Fruit fly (Drosophila melanogaster) whole organism, embryonic: ENCODE measurements around the gene Dpm3.
A peak's percentile ranks its signal among the peaks of the same experiment; 100 is the strongest.

Experiments
- CG10209 ChIP-seq: fragments of 200-800 bp; sonication (Bioruptor generic); optimal IDR thresholded peaks from 3 replicates; lab custom pipeline; 2017; ENCODE audit warnings: missing biosample characterization, mild to moderate bottlenecking, missing genetic modification characterization, missing genetic modification reagents
- CG12155 ChIP-seq: fragments of 200-800 bp; sonication (Bioruptor generic); optimal IDR thresholded peaks from 3 replicates; lab custom pipeline; 2016; ENCODE audit warnings: missing biosample characterization, missing genetic modification characterization
- CG13424 ChIP-seq: fragments of 200-800 bp; sonication (Bioruptor generic); optimal IDR thresholded peaks from 2 replicates; lab custom pipeline; 2019; ENCODE audit warnings: missing biosample characterization, mild to moderate bottlenecking, missing genetic modification characterization, moderate library complexity
- CG14860 ChIP-seq: fragments of 200-800 bp; sonication (Bioruptor generic); IDR thresholded peaks from 3 replicates; pipeline ENCODE4 v1.3.6; 2022; ENCODE audit warnings: missing biosample characterization, missing genetic modification characterization; ENCODE audit not compliant: partially characterized antibody
- CG15514 ChIP-seq: fragments of 200-800 bp; sonication (Bioruptor generic); optimal IDR thresholded peaks from 3 replicates; lab custom pipeline; 2017; ENCODE audit warnings: missing biosample characterization, missing genetic modification characterization, mild to moderate bottlenecking, moderate library complexity, missing genetic modification reagents
- CG17359 ChIP-seq: fragments of 200-800 bp; sonication (Bioruptor generic); optimal IDR thresholded peaks from 3 replicates; lab custom pipeline; 2018; ENCODE audit warnings: missing biosample characterization, mild to moderate bottlenecking, missing genetic modification characterization, moderate library complexity
- CG18599 ChIP-seq: fragments of 200-800 bp; sonication (Bioruptor generic); optimal IDR thresholded peaks from 3 replicates; lab custom pipeline; 2017; ENCODE audit warnings: missing biosample characterization, missing genetic modification characterization, mild to moderate bottlenecking, moderate library complexity, missing genetic modification reagents
- CG18764 ChIP-seq: fragments of 200-800 bp; sonication (Bioruptor generic); optimal IDR thresholded peaks from 3 replicates; lab custom pipeline; 2016; ENCODE audit warnings: missing biosample characterization, missing genetic modification characterization
- CG2712 ChIP-seq: fragments of 200-800 bp; optimal IDR thresholded peaks from 3 replicates; lab custom pipeline; 2019; ENCODE audit warnings: missing biosample characterization, mild to moderate bottlenecking, missing genetic modification characterization, moderate library complexity
- CG32532 ChIP-seq: fragments of 200-800 bp; sonication (Bioruptor generic); IDR thresholded peaks from 2 replicates; pipeline ENCODE4 v1.3.6; 2022; ENCODE audit warnings: missing biosample characterization, missing genetic modification characterization
- CG4282 ChIP-seq: fragments of 200-800 bp; sonication (Bioruptor generic); optimal IDR thresholded peaks from 2 replicates; lab custom pipeline; 2016; ENCODE audit warnings: missing biosample characterization, missing genetic modification characterization
- CG4328 ChIP-seq: fragments of 200-800 bp; sonication (Bioruptor generic); optimal IDR thresholded peaks from 3 replicates; lab custom pipeline; 2017; ENCODE audit warnings: missing biosample characterization, missing genetic modification reagents, missing genetic modification characterization
- CG4424 ChIP-seq: fragments of 200-800 bp; sonication (Bioruptor generic); optimal IDR thresholded peaks from 3 replicates; lab custom pipeline; 2016; ENCODE audit warnings: missing biosample characterization, missing genetic modification characterization
- CG4820 ChIP-seq: fragments of 200-800 bp; sonication (Bioruptor generic); optimal IDR thresholded peaks from 3 replicates; lab custom pipeline; 2016; ENCODE audit warnings: missing biosample characterization, missing genetic modification characterization
- CG6175 ChIP-seq: fragments of 200-800 bp; sonication (Bioruptor generic); IDR thresholded peaks from 3 replicates; pipeline ENCODE4 v1.3.6; 2022; ENCODE audit warnings: missing biosample characterization, missing genetic modification characterization
- CG7839 ChIP-seq: fragments of 200-800 bp; sonication (Bioruptor generic); optimal IDR thresholded peaks from 3 replicates; lab custom pipeline; 2018; ENCODE audit warnings: missing biosample characterization, mild to moderate bottlenecking, missing genetic modification characterization, moderate library complexity
- CG9215 ChIP-seq: fragments of 200-800 bp; sonication (Bioruptor generic); IDR thresholded peaks from 2 replicates; pipeline ENCODE4 v1.3.6; 2022; ENCODE audit warnings: missing biosample characterization, missing genetic modification characterization
- Ets65A ChIP-seq: fragments of 200-800 bp; sonication (Bioruptor generic); peaks from one replicate; lab custom pipeline; 2016; ENCODE audit warnings: missing biosample characterization, missing genetic modification characterization
- Gsc ChIP-seq: fragments of 200-800 bp; sonication (Bioruptor generic); IDR thresholded peaks from 2 replicates; pipeline ENCODE4 v1.3.6; 2022; ENCODE audit warnings: missing biosample characterization, missing genetic modification characterization
- HHEX ChIP-seq: fragments of 200-800 bp; sonication (Bioruptor generic); optimal IDR thresholded peaks from 3 replicates; lab custom pipeline; 2017; ENCODE audit warnings: missing biosample characterization, mild to moderate bottlenecking, missing genetic modification characterization, missing genetic modification reagents
- Hr3 ChIP-seq: fragments of 200-800 bp; sonication (Bioruptor generic); optimal IDR thresholded peaks from 3 replicates; lab custom pipeline; 2016; ENCODE audit warnings: missing biosample characterization, missing genetic modification characterization
- Hr51 ChIP-seq, 2 experiments: fragments of 200-800 bp; sonication (Bioruptor generic); optimal IDR thresholded peaks; 2 replicates in 1 of 2; 3 replicates in 1 of 2; lab custom pipeline; 2016 to 2018; ENCODE audit warnings: missing biosample characterization in 2 of 2, missing genetic modification characterization in 2 of 2, mild to moderate bottlenecking in 1 of 2, moderate library complexity in 1 of 2
- NC2α ChIP-seq: fragments of 200-800 bp; sonication (Bioruptor generic); optimal IDR thresholded peaks from 2 replicates; lab custom pipeline; 2016; ENCODE audit warnings: missing biosample characterization, missing genetic modification characterization
- Nf-YB ChIP-seq: fragments of 200-800 bp; sonication (Bioruptor generic); optimal IDR thresholded peaks from 3 replicates; lab custom pipeline; 2019; ENCODE audit warnings: missing biosample characterization, mild to moderate bottlenecking, missing genetic modification characterization, moderate library complexity
- Nf-YC ChIP-seq: fragments of 200-800 bp; optimal IDR thresholded peaks from 3 replicates; lab custom pipeline; 2019; ENCODE audit warnings: missing biosample characterization, mild to moderate bottlenecking, missing genetic modification characterization, moderate library complexity
- Oli ChIP-seq: fragments of 200-800 bp; sonication (Bioruptor generic); optimal IDR thresholded peaks from 2 replicates; lab custom pipeline; 2018; ENCODE audit warnings: missing biosample characterization, mild to moderate bottlenecking, missing genetic modification characterization, moderate library complexity
- PHDP ChIP-seq: fragments of 200-800 bp; sonication (Bioruptor generic); optimal IDR thresholded peaks from 3 replicates; lab custom pipeline; 2018; ENCODE audit warnings: missing biosample characterization, mild to moderate bottlenecking, missing genetic modification characterization, moderate library complexity
- Sox102F ChIP-seq: fragments of 200-800 bp; sonication (Bioruptor generic); optimal IDR thresholded peaks from 2 replicates; lab custom pipeline; 2018; ENCODE audit warnings: missing biosample characterization, mild to moderate bottlenecking, missing genetic modification characterization, moderate library complexity
- Taf1 ChIP-seq: fragments of 200-800 bp; sonication (Bioruptor generic); IDR thresholded peaks from 2 replicates; pipeline ENCODE4 v1.3.6; 2022; ENCODE audit warnings: missing biosample characterization, missing genetic modification characterization
- Vsx1 ChIP-seq: fragments of 200-800 bp; sonication (Bioruptor generic); optimal IDR thresholded peaks from 2 replicates; lab custom pipeline; 2017; ENCODE audit warnings: missing biosample characterization, mild to moderate bottlenecking, missing genetic modification characterization, missing genetic modification reagents
- ac ChIP-seq: fragments of 200-800 bp; sonication (Bioruptor generic); optimal IDR thresholded peaks from 3 replicates; lab custom pipeline; 2017; ENCODE audit warnings: missing biosample characterization, mild to moderate bottlenecking, missing genetic modification characterization
- cas ChIP-seq: fragments of 200-800 bp; sonication (Bioruptor generic); IDR thresholded peaks from 2 replicates; pipeline ENCODE4 v1.3.6; 2022; ENCODE audit warnings: missing biosample characterization, missing genetic modification characterization
- cwo ChIP-seq: fragments of 200-800 bp; sonication (Bioruptor generic); optimal IDR thresholded peaks from 3 replicates; lab custom pipeline; 2017; ENCODE audit warnings: missing biosample characterization, missing genetic modification characterization, mild to moderate bottlenecking, moderate library complexity, missing genetic modification reagents
- dan ChIP-seq: fragments of 200-800 bp; sonication (Bioruptor generic); IDR thresholded peaks from 2 replicates; pipeline ENCODE4 v1.3.6; 2022; ENCODE audit warnings: missing biosample characterization, missing genetic modification characterization
- dpn ChIP-seq, 2 experiments: fragments of 200-800 bp; sonication (Bioruptor generic); optimal IDR thresholded peaks; 3 replicates each; lab custom pipeline; 2016; ENCODE audit warnings: missing biosample characterization in 2 of 2, missing genetic modification characterization in 2 of 2
- ems ChIP-seq: fragments of 200-800 bp; sonication (Bioruptor generic); optimal IDR thresholded peaks from 3 replicates; lab custom pipeline; 2016; ENCODE audit warnings: missing biosample characterization, missing genetic modification characterization
- en ChIP-seq: fragments of 200-800 bp; sonication (Bioruptor generic); optimal IDR thresholded peaks from 2 replicates; lab custom pipeline; 2016; ENCODE audit warnings: missing biosample characterization, missing genetic modification characterization
- esg ChIP-seq: fragments of 200-800 bp; sonication (Bioruptor generic); conservative IDR thresholded peaks from 2 replicates; pipeline ENCODE4 v1.3.6; 2022; ENCODE audit warnings: missing biosample characterization, missing genetic modification characterization
- grau ChIP-seq: fragments of 200-800 bp; optimal IDR thresholded peaks from 3 replicates; lab custom pipeline; 2019; ENCODE audit warnings: missing biosample characterization, mild to moderate bottlenecking, missing genetic modification characterization, moderate library complexity
- jumu ChIP-seq: fragments of 200-800 bp; sonication (Bioruptor generic); optimal IDR thresholded peaks from 3 replicates; lab custom pipeline; 2016; ENCODE audit warnings: missing biosample characterization, missing genetic modification characterization
- lilli ChIP-seq: fragments of 200-800 bp; sonication (Bioruptor generic); optimal IDR thresholded peaks from 3 replicates; lab custom pipeline; 2016; ENCODE audit warnings: missing biosample characterization, missing genetic modification characterization
- nerfin-2 ChIP-seq: fragments of 200-800 bp; sonication (Bioruptor generic); IDR thresholded peaks from 2 replicates; pipeline ENCODE4 v1.3.6; 2022; ENCODE audit warnings: missing biosample characterization, missing genetic modification characterization; ENCODE audit not compliant: partially characterized antibody
- odd ChIP-seq: fragments of 200-800 bp; sonication (Bioruptor generic); optimal IDR thresholded peaks from 2 replicates; lab custom pipeline; 2017; ENCODE audit warnings: missing biosample characterization, mild to moderate bottlenecking, missing genetic modification characterization
- org-1 ChIP-seq: fragments of 200-800 bp; sonication (Bioruptor generic); optimal IDR thresholded peaks from 2 replicates; lab custom pipeline; 2017; ENCODE audit warnings: missing biosample characterization, missing genetic modification characterization
- pb ChIP-seq: fragments of 200-800 bp; sonication (Bioruptor generic); optimal IDR thresholded peaks from 3 replicates; lab custom pipeline; 2016; ENCODE audit warnings: missing biosample characterization, missing genetic modification characterization
- pzg ChIP-seq: fragments of 200-800 bp; sonication (Bioruptor generic); optimal IDR thresholded peaks from 3 replicates; lab custom pipeline; 2018; ENCODE audit warnings: missing biosample characterization, mild to moderate bottlenecking, missing genetic modification characterization, moderate library complexity
- slou ChIP-seq: fragments of 200-800 bp; sonication (Bioruptor generic); optimal IDR thresholded peaks from 3 replicates; lab custom pipeline; 2016; ENCODE audit warnings: missing biosample characterization, missing genetic modification characterization
- slp2 ChIP-seq: fragments of 200-800 bp; sonication (Bioruptor generic); optimal IDR thresholded peaks from 2 replicates; lab custom pipeline; 2016; ENCODE audit warnings: missing biosample characterization, missing genetic modification characterization
- wor ChIP-seq: fragments of 200-800 bp; sonication (Bioruptor generic); IDR thresholded peaks from 2 replicates; pipeline ENCODE4 v1.3.6; 2022; ENCODE audit warnings: missing biosample characterization, missing genetic modification characterization
- zen ChIP-seq: fragments of 200-800 bp; sonication (Bioruptor generic); optimal IDR thresholded peaks from 3 replicates; lab custom pipeline; 2018; ENCODE audit warnings: missing biosample characterization, mild to moderate bottlenecking, missing genetic modification characterization, moderate library complexity

Gene Dpm3

DNA sequence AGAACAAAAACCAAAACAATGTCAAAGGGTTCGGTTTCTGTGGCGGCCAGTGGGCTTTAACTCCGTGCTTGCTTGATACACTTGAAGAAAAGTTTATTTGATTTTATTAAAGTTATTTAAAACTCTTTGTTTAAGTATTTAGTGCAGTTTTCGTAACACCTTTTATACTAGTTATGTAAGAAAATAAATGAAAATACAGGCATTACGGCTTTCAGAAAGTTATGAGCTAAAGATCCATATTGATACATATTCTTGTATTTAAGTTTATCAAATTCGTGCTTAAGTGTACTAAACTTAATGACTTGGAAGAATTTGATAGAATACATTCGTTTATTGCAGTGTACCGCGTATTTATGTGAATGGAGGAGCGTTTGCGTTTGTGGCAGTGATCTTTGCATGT is 43.6 kb upstream of the Dpm3 start (continued):
- TF ChIP-seq CG2712 (tag; lab: Kevin White, UChicago): peak; percentile 77
- TF ChIP-seq org-1 (GFP tag; lab: Kevin White, UChicago): no peak
- peak; percentile 5 for TF ChIP-seq CG12155
- TF ChIP-seq Taf1 (GFP tag; lab: Robert Waterston, UW): 0 out of 2 replicates have a peak, but pooled peaks have one; percentile 20
- TF ChIP-seq Nf-YB (GFP tag; lab: Kevin White, UChicago): peak; percentile 43
- TF ChIP-seq Nf-YC (tag; lab: Kevin White, UChicago): no peak
- peak; percentile 21 for TF ChIP-seq CG18599
- no peak for TF ChIP-seq dan (GFP tag; lab: Robert Waterston, UW)
- TF ChIP-seq CG17359 (tag; lab: Kevin White, UChicago): peak; percentile 33
- TF ChIP-seq pb (GFP tag; lab: Kevin White, UChicago): no peak
- TF ChIP-seq Vsx1: no peak
- peak; percentile 11 for TF ChIP-seq CG15514 (GFP tag; lab: Kevin White, UChicago)
- TF ChIP-seq HHEX (GFP tag; lab: Kevin White, UChicago): no peak
- no peak for TF ChIP-seq CG14860 (GFP tag; lab: Robert Waterston, UW)
- no peak for TF ChIP-seq pzg (GFP tag; lab: Kevin White, UChicago)
- TF ChIP-seq CG6175 (GFP tag; lab: Robert Waterston, UW): no peak
- no peak for TF ChIP-seq zen (tag; lab: Kevin White, UChicago)
- TF ChIP-seq CG9215: 0 out of 2 replicates have a peak, but pooled peaks have one; percentile 15
- peak; percentile 75 for TF ChIP-seq grau (tag; lab: Kevin White, UChicago)
- no peak for TF ChIP-seq odd (GFP tag; lab: Kevin White, UChicago)
- no peak for TF ChIP-seq cas (GFP tag; lab: Robert Waterston, UW)
- no peak for TF ChIP-seq nerfin-2
- peak; percentile 7 for TF ChIP-seq ems (GFP tag; lab: Kevin White, UChicago)
- TF ChIP-seq CG4820: peak; percentile 22
- TF ChIP-seq CG4424 (GFP tag; lab: Kevin White, UChicago): peak; percentile 55
- TF ChIP-seq Ets65A: peak; percentile 60
- TF ChIP-seq Gsc (GFP tag; lab: Robert Waterston, UW): no peak
- no peak for TF ChIP-seq en
- peak; percentile 56 for TF ChIP-seq lilli (GFP tag; lab: Kevin White, UChicago)
- peak; percentile 74 for TF ChIP-seq CG7839 (tag; lab: Kevin White, UChicago)
- TF ChIP-seq CG4282 (GFP tag; lab: Kevin White, UChicago): no peak
- TF ChIP-seq slp2 (GFP tag; lab: Kevin White, UChicago): no peak
- TF ChIP-seq CG13424 (tag; lab: Kevin White, UChicago): peak; percentile 44
- peak; percentile 28 for TF ChIP-seq Hr3 (GFP tag; lab: Kevin White, UChicago)
- peak; percentile 8 for TF ChIP-seq jumu (GFP tag; lab: Kevin White, UChicago)
- peak; percentile 46; the same call in 1 of the 2 replicates for TF ChIP-seq CG32532
- peak; percentile 26 to 27 for TF ChIP-seq dpn (GFP tag; optimal IDR thresholded peaks at IDR 0.05; lab: Kevin White, UChicago)
- peak; percentile 2 for TF ChIP-seq cwo (GFP tag; lab: Kevin White, UChicago)
- peak; percentile 5 for TF ChIP-seq CG18764 (GFP tag; lab: Kevin White, UChicago)
- peak; percentile 58 for TF ChIP-seq Sox102F (GFP tag; lab: Kevin White, UChicago)
- no peak for TF ChIP-seq wor (GFP tag; lab: Robert Waterston, UW)
- TF ChIP-seq PHDP (tag; lab: Kevin White, UChicago): peak; percentile 69
- TF ChIP-seq Oli (tag; lab: Kevin White, UChicago): peak; percentile 50
- TF ChIP-seq NC2α: no peak
- TF ChIP-seq CG10209 (GFP tag; lab: Kevin White, UChicago): peak; percentile 34
- no peak for TF ChIP-seq slou (GFP tag; lab: Kevin White, UChicago)
- TF ChIP-seq CG4328: no peak
- no peak; the same call in 1 of the 2 replicates for TF ChIP-seq esg (GFP tag; lab: Robert Waterston, UW)
- peak in 1 of 2 experiments; percentile 67 for TF ChIP-seq Hr51 (GFP tag; optimal IDR thresholded peaks at IDR 0.05; lab: Kevin White, UChicago)
- no peak for TF ChIP-seq ac
